Worm (Caenorhabditis elegans): Measurements from ENCODE around the gene F25B4.8.
A peak's percentile ranks its signal among the peaks of the same experiment; 100 is the strongest.

The F25B4.8 gene

DNA sequence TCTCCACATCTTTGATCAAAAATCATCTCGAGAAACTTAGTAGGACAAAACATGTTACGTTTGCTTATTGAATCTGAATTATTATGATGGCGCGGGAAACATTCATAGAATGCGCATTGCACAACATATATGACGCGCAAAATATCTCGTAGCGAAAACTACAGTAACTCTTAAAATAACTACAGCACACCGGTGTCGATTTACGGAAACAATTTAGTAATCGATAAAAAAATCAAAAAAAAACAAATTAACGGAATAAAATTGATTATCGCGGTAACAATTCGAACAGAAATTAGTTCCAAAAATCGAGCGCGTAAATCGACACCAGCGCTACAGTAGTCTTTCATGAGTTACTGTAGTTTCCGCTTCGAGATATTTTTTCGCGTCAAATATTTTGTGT is 30.6 kb upstream of the F25B4.8 start:
- TF ChIP-seq ceh-16 (tag; optimal IDR thresholded peaks at IDR 0.05) (no peak), nhr-76 (tag; optimal IDR thresholded peaks at IDR 0.05) (no peak), nhr-67 (tag; optimal IDR thresholded peaks at IDR 0.05) (no peak), snpc-4 (tag; optimal IDR thresholded peaks at IDR 0.05) (no peak), nhr-23 (tag; optimal IDR thresholded peaks at IDR 0.05) (no peak), zag-1 (tag; optimal IDR thresholded peaks at IDR 0.05) (no peak), ceh-82 (tag; optimal IDR thresholded peaks at IDR 0.05) (no peak), lin-39 (tag; optimal IDR thresholded peaks at IDR 0.05) (no peak), aly-2 (tag; optimal IDR thresholded peaks at IDR 0.05) (no peak), lin-15B (tag; optimal IDR thresholded peaks at IDR 0.05) (no peak), fos-1 (tag; optimal IDR thresholded peaks at IDR 0.05) (no peak), ZK546.5 (tag; optimal IDR thresholded peaks at IDR 0.05) (no peak), sea-2 (GFP tag; optimal IDR thresholded peaks at IDR 0.05) (no peak), mml-1 (tag; optimal IDR thresholded peaks at IDR 0.05) (no peak), ceh-9 (tag; optimal IDR thresholded peaks at IDR 0.05) (no peak), nhr-11 (tag; optimal IDR thresholded peaks at IDR 0.05) (no peak), ztf-4 (tag; optimal IDR thresholded peaks at IDR 0.05) (no peak)

DNA sequence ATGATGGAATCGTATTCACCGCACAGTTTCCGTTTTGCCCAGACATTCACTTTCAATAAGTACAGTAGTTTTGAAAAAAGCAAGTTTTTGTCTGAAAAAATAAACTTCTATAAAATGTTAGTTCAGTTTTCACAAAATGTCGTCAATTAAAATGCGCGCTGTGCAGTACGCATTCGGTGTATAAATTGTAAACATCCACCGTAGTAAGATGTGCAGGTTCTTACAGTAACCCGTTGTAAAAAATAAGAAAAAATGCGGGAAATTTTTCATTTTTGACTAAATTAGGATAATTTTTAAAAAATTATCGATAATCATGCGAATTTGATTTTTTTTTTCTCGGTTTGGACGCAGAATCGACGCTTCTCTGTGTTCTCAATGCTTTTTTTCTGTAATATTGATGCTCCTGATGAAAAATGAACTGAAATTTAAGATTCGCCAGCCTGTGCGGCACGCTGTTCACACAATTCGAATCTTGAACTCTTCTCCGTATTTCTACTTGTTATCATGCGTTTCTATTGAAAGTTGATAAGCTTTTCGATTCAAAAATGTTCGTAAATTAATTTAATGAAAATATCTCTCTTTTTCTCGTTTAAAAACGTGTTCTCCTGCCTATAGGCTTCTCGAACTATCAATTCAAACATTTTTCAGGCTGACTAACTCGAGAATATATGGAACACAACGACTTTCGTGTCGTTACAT is 25.9 kb upstream of the F25B4.8 start, which contains the start of gene rga-3:
Gene rga-3 (plus strand): TSS at position 649 of the 699 bp plus-strand sequence.
- TF ChIP-seq nhr-77 (tag; optimal IDR thresholded peaks at IDR 0.05) (no peak), R02D3.7 (tag; optimal IDR thresholded peaks at IDR 0.05) (no peak), daf-12 (tag; optimal IDR thresholded peaks at IDR 0.05) (no peak), nfya-1 (tag; optimal IDR thresholded peaks at IDR 0.05; ENCODE audit: insufficient read depth) (no peak), nhr-11 (tag; optimal IDR thresholded peaks at IDR 0.05) (no peak), ztf-4 (tag; optimal IDR thresholded peaks at IDR 0.05) (no peak), zag-1 (tag; optimal IDR thresholded peaks at IDR 0.05) (no peak), nhr-76 (tag; optimal IDR thresholded peaks at IDR 0.05) (no peak), ztf-11 (tag; optimal IDR thresholded peaks at IDR 0.05) (no peak), ceh-82 (tag; optimal IDR thresholded peaks at IDR 0.05) (no peak), aly-2 (tag; optimal IDR thresholded peaks at IDR 0.05) (no peak), nhr-12 (tag; optimal IDR thresholded peaks at IDR 0.05) (no peak), ceh-16 (tag; optimal IDR thresholded peaks at IDR 0.05) (no peak)

DNA sequence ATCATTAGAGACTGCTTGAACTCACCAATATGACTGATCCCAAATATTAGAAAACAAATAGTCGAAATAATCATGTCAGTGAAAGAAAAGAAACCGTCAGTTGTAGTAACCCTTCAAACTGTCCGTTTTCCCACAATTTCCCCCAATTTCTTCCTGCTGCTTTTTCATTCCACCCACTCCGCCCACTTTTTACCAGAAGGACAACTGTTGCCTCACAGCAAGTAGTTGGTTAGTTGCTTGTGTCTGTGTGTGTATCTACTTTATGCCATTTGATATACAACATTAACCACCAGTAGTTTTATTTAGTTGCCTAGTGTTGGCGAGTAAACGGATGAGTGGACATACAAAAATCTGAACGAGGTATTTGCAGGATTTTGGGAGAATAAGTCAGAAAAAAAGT is 25.0 kb upstream of the F25B4.8 start, which contains the start of gene K09H11.9:
Gene K09H11.9 (minus strand): TSS at position 101 of the 400 bp plus-strand sequence.
- TF ChIP-seq elt-2 (tag; optimal IDR thresholded peaks at IDR 0.05) (no peak), nhr-76 (tag; optimal IDR thresholded peaks at IDR 0.05) (no peak), elt-3 (tag; optimal IDR thresholded peaks at IDR 0.05) (no peak)

DNA sequence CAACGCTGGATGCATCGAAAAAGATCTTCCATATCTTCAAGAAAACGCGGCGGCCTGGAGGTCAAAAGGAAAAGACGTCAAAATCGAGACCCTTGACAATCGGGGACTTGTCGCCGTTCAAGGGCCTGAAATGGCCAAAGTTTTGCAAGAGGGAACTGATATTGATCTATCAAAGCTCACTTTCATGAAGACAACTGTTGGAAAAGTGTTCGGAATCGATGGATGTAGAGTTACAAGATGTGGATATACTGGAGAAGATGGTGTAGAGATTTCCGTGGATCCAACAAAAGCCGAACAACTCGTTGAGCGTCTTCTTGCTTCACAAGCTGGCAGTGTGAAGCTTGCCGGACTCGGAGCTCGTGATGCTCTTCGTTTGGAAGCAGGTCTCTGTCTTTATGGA is 22.0 kb upstream of the F25B4.8 start:
- no peak for TF ChIP-seq fkh-2 (tag; optimal IDR thresholded peaks at IDR 0.05)
- no peak for TF ChIP-seq lsy-12 (tag; optimal IDR thresholded peaks at IDR 0.05)
- TF ChIP-seq ZK546.5 (tag; optimal IDR thresholded peaks at IDR 0.05): no peak
- TF ChIP-seq lin-39 (tag; optimal IDR thresholded peaks at IDR 0.05): no peak
- TF ChIP-seq egl-27 (tag; optimal IDR thresholded peaks at IDR 0.05): no peak
- TF ChIP-seq nhr-28 (tag; optimal IDR thresholded peaks at IDR 0.05): no peak
- TF ChIP-seq sea-2 (GFP tag; optimal IDR thresholded peaks at IDR 0.05): no peak
- no peak for TF ChIP-seq zag-1 (tag; optimal IDR thresholded peaks at IDR 0.05)
- no peak for TF ChIP-seq nhr-77 (tag; optimal IDR thresholded peaks at IDR 0.05)
- TF ChIP-seq nhr-76 (tag; optimal IDR thresholded peaks at IDR 0.05): no peak
- no peak for TF ChIP-seq egl-5 (tag; optimal IDR thresholded peaks at IDR 0.05)
- no peak for TF ChIP-seq elt-3 (tag; optimal IDR thresholded peaks at IDR 0.05)
- no peak for TF ChIP-seq tbx-2 (tag; optimal IDR thresholded peaks at IDR 0.05)
- no peak for TF ChIP-seq elt-2 (tag; optimal IDR thresholded peaks at IDR 0.05)
- no peak for TF ChIP-seq mml-1 (tag; optimal IDR thresholded peaks at IDR 0.05)

DNA sequence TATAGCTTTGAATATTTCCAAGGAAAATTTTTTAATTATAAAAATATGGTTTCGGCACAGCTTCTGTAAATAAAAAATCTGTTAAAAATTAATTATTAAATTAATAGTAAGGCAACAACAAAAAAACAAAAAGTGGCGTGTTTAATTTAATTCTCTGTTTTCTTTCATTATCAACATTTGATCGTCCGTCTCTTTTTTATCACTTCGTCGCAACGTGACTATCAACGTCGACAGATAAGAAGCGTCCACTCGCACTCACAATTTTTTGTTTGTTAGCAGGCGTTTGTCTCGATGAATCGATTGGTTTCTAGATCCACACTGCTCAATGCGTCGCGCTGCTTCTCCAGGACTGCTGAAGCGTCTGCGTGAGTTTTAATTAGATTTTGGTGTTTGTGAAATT is 21.1 kb upstream of the F25B4.8 start, which contains the start of gene gcst-1:
Gene gcst-1 (plus strand): TSS at position 277 of the 400 bp plus-strand sequence.
- TF ChIP-seq mdl-1 (tag; optimal IDR thresholded peaks at IDR 0.05) (no peak), nhr-23 (tag; optimal IDR thresholded peaks at IDR 0.05) (no peak), ama-1 (optimal IDR thresholded peaks at IDR 0.05) (peak; percentile 1), elt-2 (tag; optimal IDR thresholded peaks at IDR 0.05) (peak; percentile 91), jun-1 (tag; optimal IDR thresholded peaks at IDR 0.05) (peak; percentile 15), lin-15B (tag; optimal IDR thresholded peaks at IDR 0.05) (no peak), pqm-1 (tag; optimal IDR thresholded peaks at IDR 0.05) (peak; percentile 75), pha-4 (tag; optimal IDR thresholded peaks at IDR 0.05) (no peak)
